Fruit fly (Drosophila melanogaster) whole organism, embryonic: ENCODE data around the gene CG14212.

Experiments
- C15 ChIP-seq: fragments of 200-800 bp; sonication (Bioruptor generic); IDR thresholded peaks from 3 replicates; pipeline ENCODE4 v1.3.6; 2022; ENCODE audit warnings: missing biosample characterization, missing genetic modification characterization
- CG12744 ChIP-seq: fragments of 200-800 bp; sonication (Bioruptor generic); optimal IDR thresholded peaks from 2 replicates; lab custom pipeline; 2016; ENCODE audit warnings: missing biosample characterization, missing genetic modification characterization
- CG2875 ChIP-seq: fragments of 200-800 bp; sonication (Bioruptor generic); optimal IDR thresholded peaks from 2 replicates; lab custom pipeline; 2017; ENCODE audit warnings: missing biosample characterization, mild to moderate bottlenecking, missing genetic modification characterization, missing genetic modification reagents
- CG7372 ChIP-seq: fragments of 200-800 bp; sonication (Bioruptor generic); IDR thresholded peaks from 2 replicates; pipeline ENCODE4 v1.3.6; 2022; ENCODE audit warnings: missing biosample characterization, missing genetic modification characterization
- CG8478 ChIP-seq: fragments of >200 bp; optimal IDR thresholded peaks from 2 replicates; lab custom pipeline; 2018
- CG9609 ChIP-seq: fragments of 200-800 bp; sonication (Bioruptor generic); optimal IDR thresholded peaks from 3 replicates; lab custom pipeline; 2016; ENCODE audit warnings: missing biosample characterization, missing genetic modification characterization
- Eip74EF ChIP-seq, 2 experiments: fragments of 200-800 bp in 1 of 2; fragments of >200 bp in 1 of 2; sonication (Bioruptor generic) in 1 of 2; optimal IDR thresholded peaks; 2 replicates each; lab custom pipeline; 2017 to 2019; ENCODE audit warnings: missing biosample characterization in 2 of 2, missing genetic modification characterization in 2 of 2, mild to moderate bottlenecking in 1 of 2, moderate library complexity in 1 of 2
- aop ChIP-seq: fragments of 200-800 bp; sonication (Bioruptor generic); IDR thresholded peaks from 2 replicates; pipeline ENCODE4 v1.3.6; 2022; ENCODE audit warnings: missing biosample characterization, missing genetic modification characterization
- wor ChIP-seq: fragments of 200-800 bp; sonication (Bioruptor generic); IDR thresholded peaks from 2 replicates; pipeline ENCODE4 v1.3.6; 2022; ENCODE audit warnings: missing biosample characterization, missing genetic modification characterization

dm6 chrX:19621145-19621544, 4.4 kb upstream of the CG14212 start, which contains the start of gene CG14221:
- TF ChIP-seq aop (GFP tag; lab: Robert Waterston, UW) (no peak), CG12744 (no peak), CG9609 (GFP tag; lab: Kevin White, UChicago) (no peak), CG2875 (GFP tag; lab: Kevin White, UChicago) (no peak), wor (GFP tag; lab: Robert Waterston, UW) (no peak), C15 (GFP tag; lab: Robert Waterston, UW) (no peak), CG8478 (lab: Kevin White, UChicago) (no peak), CG7372 (GFP tag; lab: Robert Waterston, UW) (no peak), Eip74EF (GFP tag; optimal IDR thresholded peaks at IDR 0.05; lab: Kevin White, UChicago) (no peak)
